Fruit fly (Drosophila melanogaster): Measurements from ENCODE around the gene bru2.

bru2 gene

dm6 chr2L:12372436-12372835 lies 28.4 kb downstream of the bru2 start (continued):
- peak; percentile 26 for TF ChIP-seq kni (GFP tag; optimal IDR thresholded peaks at IDR 0.05)
- TF ChIP-seq Xrp1 (GFP tag; IDR thresholded peaks at IDR 0.05), result peak; percentile 43; the same call in 1 of the 2 replicates
- TF ChIP-seq ci (GFP tag; IDR thresholded peaks at IDR 0.05), result no peak
- TF ChIP-seq YL-1 (GFP tag; optimal IDR thresholded peaks at IDR 0.05), result no peak
- no peak for TF ChIP-seq ewg (GFP tag; optimal IDR thresholded peaks at IDR 0.05)
- no peak for TF ChIP-seq tgo (GFP tag; IDR thresholded peaks at IDR 0.05)
- TF ChIP-seq lola (GFP tag; optimal IDR thresholded peaks at IDR 0.05), result no peak
- no peak for TF ChIP-seq amos (GFP tag; IDR thresholded peaks at IDR 0.05; ENCODE audit: partially characterized antibody)
- no peak for TF ChIP-seq H15 (GFP tag; IDR thresholded peaks at IDR 0.05)
- TF ChIP-seq vvl (GFP tag; IDR thresholded peaks at IDR 0.05), result no peak
- TF ChIP-seq pros (GFP tag; optimal IDR thresholded peaks at IDR 0.05), result no peak
- no peak for TF ChIP-seq gfzf (GFP tag; optimal IDR thresholded peaks at IDR 0.05)
- TF ChIP-seq CG12219 (GFP tag; optimal IDR thresholded peaks at IDR 0.05), result no peak
- TF ChIP-seq pho (GFP tag; optimal IDR thresholded peaks at IDR 0.05), result peak; percentile 43
- TF ChIP-seq TFAM (GFP tag; optimal IDR thresholded peaks at IDR 0.05), result no peak
- peak; percentile 2 for TF ChIP-seq CG12391 (tag; optimal IDR thresholded peaks at IDR 0.05)
- TF ChIP-seq CG9876 (GFP tag; optimal IDR thresholded peaks at IDR 0.05), result no peak
- no peak for TF ChIP-seq toy (GFP tag; IDR thresholded peaks at IDR 0.05)
- no peak for TF ChIP-seq kah (GFP tag; optimal IDR thresholded peaks at IDR 0.05)
- peak; percentile 23 for TF ChIP-seq CG33557 (GFP tag; optimal IDR thresholded peaks at IDR 0.05)
- TF ChIP-seq emc (GFP tag; optimal IDR thresholded peaks at IDR 0.05), result no peak
- peak; percentile 79 for TF ChIP-seq Hmr (GFP tag; optimal IDR thresholded peaks at IDR 0.05)
- TF ChIP-seq CG11504 (tag; optimal IDR thresholded peaks at IDR 0.05), result no peak
- no peak for TF ChIP-seq CG17912 (GFP tag; optimal IDR thresholded peaks at IDR 0.05)
- no peak for TF ChIP-seq B-H1 (GFP tag; IDR thresholded peaks at IDR 0.05)
- no peak for TF ChIP-seq wdn (GFP tag; IDR thresholded peaks at IDR 0.05)
- TF ChIP-seq zfh1 (GFP tag; IDR thresholded peaks at IDR 0.05), result no peak
- TF ChIP-seq cg (GFP tag; optimal IDR thresholded peaks at IDR 0.05), result no peak
- no peak for TF ChIP-seq Doc2 (GFP tag; IDR thresholded peaks at IDR 0.05)
- no peak for TF ChIP-seq CG6175 (GFP tag; IDR thresholded peaks at IDR 0.05)
- no peak for TF ChIP-seq CG14965 (GFP tag; optimal IDR thresholded peaks at IDR 0.05; ENCODE audit: borderline replicate concordance)
- no peak for TF ChIP-seq Oli (tag; optimal IDR thresholded peaks at IDR 0.05)
- no peak for TF ChIP-seq CG30020 (tag; optimal IDR thresholded peaks at IDR 0.05)
- no peak for TF ChIP-seq CG15696 (tag; optimal IDR thresholded peaks at IDR 0.05)
- TF ChIP-seq CG6272 (GFP tag; IDR thresholded peaks at IDR 0.05), result no peak
- TF ChIP-seq Kr (GFP tag; optimal IDR thresholded peaks at IDR 0.05), result no peak
- no peak for TF ChIP-seq CG13424 (tag; optimal IDR thresholded peaks at IDR 0.05)
- TF ChIP-seq sisA (GFP tag; IDR thresholded peaks at IDR 0.05), result no peak
- TF ChIP-seq CG9437 (GFP tag; optimal IDR thresholded peaks at IDR 0.05), result no peak
- TF ChIP-seq CG10431 (GFP tag; optimal IDR thresholded peaks at IDR 0.05), result peak; percentile 3
- TF ChIP-seq nerfin-1 (tag; optimal IDR thresholded peaks at IDR 0.05), result no peak
- no peak for TF ChIP-seq CG30431 (GFP tag; optimal IDR thresholded peaks at IDR 0.05)
- TF ChIP-seq Jarid2 (GFP tag; optimal IDR thresholded peaks at IDR 0.05), result peak; percentile 7
- no peak for TF ChIP-seq CG31441 (GFP tag; IDR thresholded peaks at IDR 0.05)
- TF ChIP-seq Drgx (GFP tag; IDR thresholded peaks at IDR 0.05), result no peak
- TF ChIP-seq pnt (GFP tag; optimal IDR thresholded peaks at IDR 0.05), result no peak
- no peak for TF ChIP-seq dan (GFP tag; IDR thresholded peaks at IDR 0.05)
- TF ChIP-seq CG11695 (GFP tag; IDR thresholded peaks at IDR 0.05), result no peak
- TF ChIP-seq Fer1 (GFP tag; optimal IDR thresholded peaks at IDR 0.05), result peak; percentile 65
- no peak for TF ChIP-seq cad (GFP tag; optimal IDR thresholded peaks at IDR 0.05)
- no peak for TF ChIP-seq pzg (GFP tag; optimal IDR thresholded peaks at IDR 0.05)
- TF ChIP-seq gcm (GFP tag; optimal IDR thresholded peaks at IDR 0.05), result no peak

All from whole organism, embryonic.